Fruit fly (Drosophila melanogaster) whole organism, prepupa: Measurements from ENCODE around the gene PpV.

ENCODE experiments used
- Blimp-1 ChIP-seq: fragments of 200-800 bp; sonication (Bioruptor generic); optimal IDR thresholded peaks from 3 replicates; lab custom pipeline; 2017; ENCODE audit warnings: missing biosample characterization, missing genetic modification characterization, mild to moderate bottlenecking, moderate library complexity, missing genetic modification reagents
- CG10631 ChIP-seq: fragments of 200-800 bp; sonication (Bioruptor generic); optimal IDR thresholded peaks from 2 replicates; lab custom pipeline; 2016; ENCODE audit warnings: missing biosample characterization, missing genetic modification characterization
- CG10669 ChIP-seq: fragments of 200-800 bp; sonication (Bioruptor generic); optimal IDR thresholded peaks from 3 replicates; lab custom pipeline; 2018; ENCODE audit warnings: missing biosample characterization, mild to moderate bottlenecking, missing genetic modification characterization, moderate library complexity
- CG11294 ChIP-seq: fragments of 200-800 bp; sonication (Bioruptor generic); IDR thresholded peaks from 2 replicates; pipeline ENCODE4 v1.3.6; 2022; ENCODE audit warnings: missing biosample characterization, missing genetic modification characterization
- CG11762 ChIP-seq: fragments of 200-800 bp; sonication (Bioruptor generic); optimal IDR thresholded peaks from 3 replicates; lab custom pipeline; 2016; ENCODE audit warnings: missing biosample characterization, missing genetic modification characterization; ENCODE audit not compliant: insufficient read depth
- CG11902 ChIP-seq: fragments of 200-800 bp; sonication (Bioruptor generic); optimal IDR thresholded peaks from 3 replicates; lab custom pipeline; 2016; ENCODE audit warnings: missing biosample characterization, missing genetic modification characterization
- CG15336 ChIP-seq: fragments of 200-800 bp; sonication (Bioruptor generic); IDR thresholded peaks from 2 replicates; pipeline ENCODE4 v1.3.6; 2022; ENCODE audit warnings: missing biosample characterization, missing genetic modification characterization
- CG1621 ChIP-seq: fragments of 200-800 bp; sonication (Bioruptor generic); optimal IDR thresholded peaks from 3 replicates; lab custom pipeline; 2018; ENCODE audit warnings: missing biosample characterization, mild to moderate bottlenecking, missing genetic modification characterization
- CG16779 ChIP-seq: fragments of 200-800 bp; sonication (Bioruptor generic); optimal IDR thresholded peaks from 3 replicates; lab custom pipeline; 2017; ENCODE audit warnings: missing biosample characterization, mild to moderate bottlenecking, missing genetic modification characterization
- CG3032 ChIP-seq: fragments of 200-800 bp; optimal IDR thresholded peaks from 2 replicates; lab custom pipeline; 2019; ENCODE audit warnings: missing biosample characterization, mild to moderate bottlenecking, missing genetic modification characterization, moderate library complexity
- CG31627 ChIP-seq: fragments of 200-800 bp; sonication (Bioruptor generic); optimal IDR thresholded peaks from 3 replicates; lab custom pipeline; 2016; ENCODE audit warnings: missing biosample characterization, missing genetic modification characterization
- CG32006 ChIP-seq: fragments of 200-800 bp; sonication (Bioruptor generic); optimal IDR thresholded peaks from 3 replicates; lab custom pipeline; 2017; ENCODE audit warnings: missing biosample characterization, mild to moderate bottlenecking, missing genetic modification characterization
- CG34406 ChIP-seq: fragments of 200-800 bp; sonication (Bioruptor generic); optimal IDR thresholded peaks from 3 replicates; lab custom pipeline; 2016; ENCODE audit warnings: missing biosample characterization, missing genetic modification characterization
- CG3919 ChIP-seq: fragments of 200-800 bp; sonication (Bioruptor generic); optimal IDR thresholded peaks from 3 replicates; lab custom pipeline; 2016; ENCODE audit warnings: missing biosample characterization, missing genetic modification characterization
- CG4318 ChIP-seq: fragments of 200-800 bp; sonication (Bioruptor generic); optimal IDR thresholded peaks from 3 replicates; lab custom pipeline; 2017; ENCODE audit warnings: missing biosample characterization, mild to moderate bottlenecking, missing genetic modification characterization
- CG6163 ChIP-seq: fragments of 200-800 bp; sonication (Bioruptor generic); IDR thresholded peaks from 3 replicates; pipeline ENCODE4 v1.3.6; 2022; ENCODE audit warnings: missing biosample characterization, missing genetic modification characterization
- CG6276 ChIP-seq: fragments of 200-800 bp; sonication (Bioruptor generic); optimal IDR thresholded peaks from 2 replicates; lab custom pipeline; 2017; ENCODE audit warnings: missing biosample characterization, mild to moderate bottlenecking, missing genetic modification characterization
- CG6792 ChIP-seq: fragments of 200-800 bp; sonication (Bioruptor generic); optimal IDR thresholded peaks from 3 replicates; lab custom pipeline; 2016; ENCODE audit warnings: missing biosample characterization, missing genetic modification characterization
- CG6808 ChIP-seq: fragments of 200-800 bp; sonication (Bioruptor generic); optimal IDR thresholded peaks from 3 replicates; lab custom pipeline; 2017; ENCODE audit warnings: missing biosample characterization, missing genetic modification characterization, mild to moderate bottlenecking, moderate library complexity, missing genetic modification reagents
- CG6854 ChIP-seq: fragments of 200-800 bp; sonication (Bioruptor generic); optimal IDR thresholded peaks from 2 replicates; lab custom pipeline; 2017; ENCODE audit warnings: missing biosample characterization, mild to moderate bottlenecking, missing genetic modification characterization
- CG7368 ChIP-seq: fragments of 200-800 bp; sonication (Bioruptor generic); optimal IDR thresholded peaks from 3 replicates; lab custom pipeline; 2016; ENCODE audit warnings: missing biosample characterization, missing genetic modification characterization
- CG8319 ChIP-seq: fragments of 200-800 bp; sonication (Bioruptor generic); optimal IDR thresholded peaks from 3 replicates; lab custom pipeline; 2016; ENCODE audit warnings: missing biosample characterization, missing genetic modification characterization
- CG8632 ChIP-seq: fragments of 200-800 bp; sonication (Bioruptor generic); optimal IDR thresholded peaks from 3 replicates; lab custom pipeline; 2016; ENCODE audit warnings: missing biosample characterization, missing genetic modification characterization
- CG9139 ChIP-seq: fragments of 200-800 bp; sonication (Bioruptor generic); optimal IDR thresholded peaks from 3 replicates; lab custom pipeline; 2017; ENCODE audit warnings: missing biosample characterization, mild to moderate bottlenecking, missing genetic modification characterization
- Eip75B ChIP-seq: fragments of 200-800 bp; sonication (Bioruptor generic); optimal IDR thresholded peaks from 3 replicates; lab custom pipeline; 2016; ENCODE audit warnings: missing biosample characterization, missing genetic modification characterization
- Eip78C ChIP-seq: fragments of 200-800 bp; sonication (Bioruptor generic); peaks from one replicate; lab custom pipeline; 2016; ENCODE audit warnings: missing biosample characterization, missing genetic modification characterization
- Eip93F ChIP-seq: fragments of 200-800 bp; sonication (Bioruptor generic); optimal IDR thresholded peaks from 2 replicates; lab custom pipeline; 2016; ENCODE audit warnings: missing biosample characterization, mild to moderate bottlenecking, missing genetic modification characterization
- Ets96B ChIP-seq: fragments of 200-800 bp; optimal IDR thresholded peaks from 2 replicates; lab custom pipeline; 2019; ENCODE audit warnings: missing biosample characterization, mild to moderate bottlenecking, missing genetic modification characterization, moderate library complexity
- Gug ChIP-seq: fragments of 200-800 bp; sonication (Bioruptor generic); IDR thresholded peaks from 2 replicates; pipeline ENCODE4 v1.3.6; 2022; ENCODE audit warnings: missing biosample characterization, missing genetic modification characterization
- Hr38 ChIP-seq: sonication (Bioruptor generic); optimal IDR thresholded peaks from 2 replicates; lab custom pipeline; 2016; ENCODE audit warnings: missing biosample characterization, missing genetic modification characterization
- Lpt ChIP-seq: fragments of 200-800 bp; sonication (Bioruptor generic); optimal IDR thresholded peaks from 3 replicates; lab custom pipeline; 2016; ENCODE audit warnings: missing biosample characterization, missing genetic modification characterization
- Met ChIP-seq: fragments of 200-800 bp; sonication (Bioruptor generic); optimal IDR thresholded peaks from 3 replicates; lab custom pipeline; 2016; ENCODE audit warnings: missing biosample characterization, missing genetic modification characterization
- OdsH ChIP-seq: fragments of 200-800 bp; sonication (Bioruptor generic); optimal IDR thresholded peaks from 3 replicates; lab custom pipeline; 2016; ENCODE audit warnings: missing biosample characterization, missing genetic modification characterization
- Smox ChIP-seq: fragments of 200-800 bp; sonication (Bioruptor generic); optimal IDR thresholded peaks from 3 replicates; lab custom pipeline; 2016; ENCODE audit warnings: missing biosample characterization, missing genetic modification characterization
- Sox102F ChIP-seq: fragments of 200-800 bp; sonication (Bioruptor generic); optimal IDR thresholded peaks from 2 replicates; lab custom pipeline; 2016; ENCODE audit warnings: missing biosample characterization, mild to moderate bottlenecking, missing genetic modification characterization
- Sox14 ChIP-seq: fragments of 200-800 bp; sonication (Bioruptor generic); optimal IDR thresholded peaks from 3 replicates; lab custom pipeline; 2016; ENCODE audit warnings: missing biosample characterization, missing genetic modification characterization
- Sox15 ChIP-seq: fragments of 200-800 bp; sonication (Bioruptor generic); optimal IDR thresholded peaks from 3 replicates; lab custom pipeline; 2016; ENCODE audit warnings: missing biosample characterization, missing genetic modification characterization
- achi ChIP-seq: fragments of 200-800 bp; sonication (Bioruptor generic); optimal IDR thresholded peaks from 3 replicates; lab custom pipeline; 2016; ENCODE audit warnings: missing biosample characterization, missing genetic modification characterization
- cyc ChIP-seq: fragments of 200-800 bp; sonication (Bioruptor generic); optimal IDR thresholded peaks from 3 replicates; lab custom pipeline; 2016; ENCODE audit warnings: missing biosample characterization, missing genetic modification characterization
- dsx ChIP-seq: fragments of 200-800 bp; optimal IDR thresholded peaks from 3 replicates; lab custom pipeline; 2019; ENCODE audit warnings: missing biosample characterization, mild to moderate bottlenecking, missing genetic modification characterization, moderate library complexity; ENCODE audit not compliant: poor library complexity, severe bottlenecking
- eg ChIP-seq: fragments of 200-800 bp; sonication (Bioruptor generic); IDR thresholded peaks from 3 replicates; pipeline ENCODE4 v1.3.6; 2022; ENCODE audit warnings: missing biosample characterization, missing genetic modification characterization
- fd59A ChIP-seq: fragments of 200-800 bp; sonication (Bioruptor generic); optimal IDR thresholded peaks from 2 replicates; lab custom pipeline; 2017; ENCODE audit warnings: missing biosample characterization, mild to moderate bottlenecking, missing genetic modification characterization, missing genetic modification reagents
- fd85E ChIP-seq: fragments of 200-800 bp; sonication (Bioruptor generic); optimal IDR thresholded peaks from 3 replicates; lab custom pipeline; 2016; ENCODE audit warnings: missing biosample characterization, missing genetic modification characterization
- fkh ChIP-seq: fragments of 200-800 bp; sonication (Bioruptor generic); optimal IDR thresholded peaks from 3 replicates; lab custom pipeline; 2017; ENCODE audit warnings: missing biosample characterization, mild to moderate bottlenecking, missing genetic modification characterization, moderate library complexity
- lz ChIP-seq: fragments of 200-800 bp; sonication (Bioruptor generic); optimal IDR thresholded peaks from 3 replicates; lab custom pipeline; 2016; ENCODE audit warnings: missing biosample characterization, missing genetic modification characterization
- net ChIP-seq: fragments of 200-800 bp; sonication (Bioruptor generic); optimal IDR thresholded peaks from 3 replicates; lab custom pipeline; 2016; ENCODE audit warnings: missing biosample characterization, missing genetic modification characterization
- pdm3 ChIP-seq: fragments of 200-800 bp; sonication (Bioruptor generic); optimal IDR thresholded peaks from 3 replicates; lab custom pipeline; 2016; ENCODE audit warnings: missing biosample characterization, missing genetic modification characterization
- salr ChIP-seq, 2 experiments: fragments of 200-800 bp; sonication (Bioruptor generic); optimal IDR thresholded peaks; 3 replicates each; lab custom pipeline; 2016 to 2018; ENCODE audit warnings: missing biosample characterization in 2 of 2, missing genetic modification characterization in 2 of 2, mild to moderate bottlenecking in 1 of 2
- spab ChIP-seq: fragments of 200-800 bp; sonication (Bioruptor generic); optimal IDR thresholded peaks from 2 replicates; lab custom pipeline; 2017; ENCODE audit warnings: missing biosample characterization, mild to moderate bottlenecking, missing genetic modification characterization, missing genetic modification reagents
- svp ChIP-seq: fragments of 200-800 bp; sonication (Bioruptor generic); peaks from one replicate; lab custom pipeline; 2016; ENCODE audit warnings: missing biosample characterization, missing genetic modification characterization
- topi ChIP-seq: fragments of 200-800 bp; sonication (Bioruptor generic); optimal IDR thresholded peaks from 3 replicates; lab custom pipeline; 2016; ENCODE audit warnings: missing biosample characterization, missing genetic modification characterization

The PpV gene

dm6 chrX:6332988-6333719, 39.6 kb downstream of the PpV start:
- TF ChIP-seq Sox14, result peak; percentile 5
- no peak for TF ChIP-seq dsx
- peak; percentile 63 for TF ChIP-seq CG32006 (GFP tag; lab: Kevin White, UChicago)
- TF ChIP-seq Ets96B (tag; lab: Kevin White, UChicago), result peak; percentile 18
- TF ChIP-seq CG11902 (GFP tag; lab: Kevin White, UChicago), result no peak
- TF ChIP-seq salr (GFP tag; optimal IDR thresholded peaks at IDR 0.05; lab: Kevin White, UChicago), result peak; percentile 22 to 31
- TF ChIP-seq CG16779 (tag; lab: Kevin White, UChicago), result no peak
- peak; percentile 41 for TF ChIP-seq Lpt (GFP tag; lab: Kevin White, UChicago)
- peak; percentile 41; the same call in 1 of the 2 replicates for TF ChIP-seq CG15336
- 0 out of 3 replicates have a peak, but pooled peaks have one; percentile 21 for TF ChIP-seq CG6163 (GFP tag; lab: Robert Waterston, UW)
- TF ChIP-seq CG31627 (GFP tag; lab: Kevin White, UChicago), result no peak
- peak; percentile 39 for TF ChIP-seq spab (GFP tag; lab: Kevin White, UChicago)
- peak; percentile 26 for TF ChIP-seq lz (GFP tag; lab: Kevin White, UChicago)
- TF ChIP-seq CG6792 (GFP tag; lab: Kevin White, UChicago), result peak; percentile 11
- TF ChIP-seq CG1621 (tag; lab: Kevin White, UChicago), result no peak
- no peak for TF ChIP-seq Sox15
- TF ChIP-seq Eip78C (GFP tag; lab: Kevin White, UChicago), result peak; percentile 62
- TF ChIP-seq fkh (GFP tag; lab: Kevin White, UChicago), result no peak
- peak; percentile 9 for TF ChIP-seq CG8319 (GFP tag; lab: Kevin White, UChicago)
- TF ChIP-seq CG6276, result peak; percentile 20
- TF ChIP-seq CG7368, result no peak
- TF ChIP-seq CG6854 (GFP tag; lab: Kevin White, UChicago), result no peak
- TF ChIP-seq CG4318 (GFP tag; lab: Kevin White, UChicago), result peak; percentile 14
- TF ChIP-seq Smox (GFP tag; lab: Kevin White, UChicago), result peak; percentile 29
- TF ChIP-seq CG9139, result no peak
- no peak for TF ChIP-seq CG8632 (GFP tag; lab: Kevin White, UChicago)
- TF ChIP-seq fd85E, result no peak
- peak; percentile 26 for TF ChIP-seq fd59A (GFP tag; lab: Kevin White, UChicago)
- no peak for TF ChIP-seq Eip93F (GFP tag; lab: Kevin White, UChicago)
- peak; percentile 23 for TF ChIP-seq Sox102F (GFP tag; lab: Kevin White, UChicago)
- TF ChIP-seq Gug (GFP tag; lab: Robert Waterston, UW), result no peak
- TF ChIP-seq CG10631 (GFP tag; lab: Kevin White, UChicago), result peak; percentile 20
- peak; percentile 10 for TF ChIP-seq Met
- TF ChIP-seq topi (GFP tag; lab: Kevin White, UChicago), result peak; percentile 21
- TF ChIP-seq Eip75B (GFP tag; lab: Kevin White, UChicago), result peak; percentile 40
- TF ChIP-seq Blimp-1, result no peak
- peak; percentile 35 for TF ChIP-seq CG3919 (GFP tag; lab: Kevin White, UChicago)
- TF ChIP-seq eg (GFP tag; lab: Robert Waterston, UW), result peak; percentile 35; the same call in 2 of the 3 replicates
- no peak for TF ChIP-seq CG3032 (tag; lab: Kevin White, UChicago)
- peak; percentile 36 for TF ChIP-seq CG6808 (GFP tag; lab: Kevin White, UChicago)
- peak; percentile 26 for TF ChIP-seq achi (GFP tag; lab: Kevin White, UChicago)
- no peak for TF ChIP-seq cyc
- TF ChIP-seq CG11294 (GFP tag; lab: Robert Waterston, UW), result no peak
- TF ChIP-seq svp (GFP tag; lab: Kevin White, UChicago), result peak; percentile 86
- TF ChIP-seq CG11762 (GFP tag; lab: Kevin White, UChicago), result peak; percentile 20
- TF ChIP-seq CG10669 (GFP tag; lab: Kevin White, UChicago), result peak; percentile 14
- TF ChIP-seq net, result peak; percentile 30
- TF ChIP-seq OdsH (GFP tag; lab: Kevin White, UChicago), result peak; percentile 41
- peak; percentile 48 for TF ChIP-seq pdm3 (GFP tag; lab: Kevin White, UChicago)
- peak; percentile 2 for TF ChIP-seq CG34406 (GFP tag; lab: Kevin White, UChicago)
- TF ChIP-seq Hr38 (GFP tag; lab: Kevin White, UChicago), result no peak
